Worm (Caenorhabditis elegans) whole organism, mixed stage, embryonic: ENCODE results near the gene R07B7.6.

ENCODE experiments used
- blmp-1 ChIP-seq: fragments of 150-350 bp; optimal IDR thresholded peaks from 2 replicates; lab custom pipeline; 2014; ENCODE audit warnings: missing biosample characterization, missing genetic modification characterization
- ceh-39 ChIP-seq: fragments of 150-350 bp; optimal IDR thresholded peaks from 2 replicates; lab custom pipeline; 2014; ENCODE audit warnings: missing biosample characterization, missing genetic modification characterization
- elt-3 ChIP-seq: fragments of 150-350 bp; optimal IDR thresholded peaks from 2 replicates; lab custom pipeline; 2014; ENCODE audit warnings: missing biosample characterization, missing genetic modification characterization
- lin-13 ChIP-seq: fragments of 150-350 bp; optimal IDR thresholded peaks from 2 replicates; lab custom pipeline; 2014; ENCODE audit warnings: missing biosample characterization, missing genetic modification characterization
- lsy-2 ChIP-seq: fragments of 150-350 bp; optimal IDR thresholded peaks from 2 replicates; lab custom pipeline; 2014; ENCODE audit warnings: missing biosample characterization, missing genetic modification characterization
- mab-5 ChIP-seq: fragments of 150-350 bp; optimal IDR thresholded peaks from 2 replicates; lab custom pipeline; 2014; ENCODE audit warnings: missing biosample characterization, missing genetic modification characterization
- mep-1 ChIP-seq: fragments of 150-350 bp; optimal IDR thresholded peaks from 2 replicates; lab custom pipeline; 2017; ENCODE audit warnings: missing biosample characterization, missing genetic modification reagents, missing genetic modification characterization, inconsistent platforms
- nhr-237 ChIP-seq: fragments of 150-350 bp; optimal IDR thresholded peaks from 2 replicates; lab custom pipeline; 2014; ENCODE audit warnings: missing biosample characterization, missing genetic modification characterization
- nhr-76 ChIP-seq: sonication (generic microtip); optimal IDR thresholded peaks from 2 replicates; lab custom pipeline; 2017; ENCODE audit warnings: missing biosample characterization, missing genetic modification characterization
- pha-4 ChIP-seq: fragments of 150-350 bp; optimal IDR thresholded peaks from 2 replicates; lab custom pipeline; 2018; ENCODE audit warnings: missing biosample characterization, missing genetic modification reagents, missing genetic modification characterization
- snpc-4 ChIP-seq: fragments of 150-350 bp; optimal IDR thresholded peaks from 2 replicates; lab custom pipeline; 2014; ENCODE audit warnings: missing biosample characterization, missing genetic modification characterization
- sptf-1 ChIP-seq: sonication (generic microtip); optimal IDR thresholded peaks from 2 replicates; lab custom pipeline; 2017; ENCODE audit warnings: mild to moderate bottlenecking, missing genetic modification characterization, moderate library complexity, missing compliant biosample characterization
- ztf-11 ChIP-seq: fragments of 150-350 bp; optimal IDR thresholded peaks from 2 replicates; lab custom pipeline; 2014; ENCODE audit warnings: missing biosample characterization, missing genetic modification characterization

ce11 chrV:12080274-12080673, 5.5 kb upstream of the R07B7.6 start, which contains the start of gene R07B7.9:
- no peak for TF ChIP-seq mep-1
- no peak for TF ChIP-seq snpc-4 (tag; lab: Kevin White, UChicago)
- no peak for TF ChIP-seq nhr-76
- no peak for TF ChIP-seq elt-3 (tag; lab: Kevin White, UChicago)
- no peak for TF ChIP-seq nhr-237
- TF ChIP-seq blmp-1 (tag; lab: Kevin White, UChicago), result no peak
- no peak for TF ChIP-seq ztf-11 (tag; lab: Kevin White, UChicago)
- TF ChIP-seq lsy-2 (tag; lab: Kevin White, UChicago), result no peak
- no peak for TF ChIP-seq pha-4 (tag; lab: Kevin White, UChicago)
- TF ChIP-seq mab-5, result no peak
- no peak for TF ChIP-seq lin-13 (tag; lab: Kevin White, UChicago)
- TF ChIP-seq sptf-1, result no peak
- no peak for TF ChIP-seq ceh-39 (tag; lab: Kevin White, UChicago)
